Fruit fly (Drosophila melanogaster): ENCODE data around the gene CG34241.

DNA sequence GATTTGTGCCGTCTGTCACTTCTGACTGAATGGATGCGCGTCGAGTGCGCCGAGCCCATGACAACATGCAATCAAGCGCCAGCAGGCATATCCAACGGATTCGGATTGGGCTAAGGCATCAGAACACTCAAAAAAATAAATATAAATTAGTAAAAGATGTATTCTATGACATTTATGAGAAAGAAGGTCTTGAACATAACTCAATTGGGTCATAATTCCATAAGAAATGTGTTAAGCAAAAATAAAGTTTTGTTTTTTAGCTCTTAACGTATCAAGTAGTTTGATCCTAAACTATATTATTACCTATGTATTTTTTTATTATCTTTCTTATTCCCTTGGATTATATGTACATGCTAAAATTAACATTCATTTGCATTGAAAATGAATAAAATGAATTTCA, 14.2 kb upstream of the CG34241 start:
- TF ChIP-seq rgr (GFP tag; optimal IDR thresholded peaks at IDR 0.05) (no peak), pan (optimal IDR thresholded peaks at IDR 0.05) (no peak), fru (GFP tag; optimal IDR thresholded peaks at IDR 0.05) (no peak), N (GFP tag; optimal IDR thresholded peaks at IDR 0.05) (no peak), OdsH (GFP tag; optimal IDR thresholded peaks at IDR 0.05) (no peak), br (GFP tag; optimal IDR thresholded peaks at IDR 0.05) (no peak), usp (GFP tag; optimal IDR thresholded peaks at IDR 0.05) (no peak), HLH106 (tag; optimal IDR thresholded peaks at IDR 0.05) (no peak), lola (GFP tag; optimal IDR thresholded peaks at IDR 0.05) (no peak), jim (GFP tag; optimal IDR thresholded peaks at IDR 0.05) (no peak), Myc (optimal IDR thresholded peaks at IDR 0.05) (no peak), Dfd (GFP tag; optimal IDR thresholded peaks at IDR 0.05) (no peak)

Measured in whole organism, wandering third instar larva.